Worm (Caenorhabditis elegans) whole organism, L4 larva: Measurements from ENCODE around the gene mlc-6.

Experiments used
- F26F4.8 ChIP-seq: fragments of 200-800 bp; sonication (Bioruptor generic); conservative IDR thresholded peaks from 2 replicates; pipeline ENCODE4 v1.3.6; 2022; ENCODE audit warnings: missing genetic modification characterization, missing compliant biosample characterization
- T26A8.4 ChIP-seq: fragments of 200-800 bp; sonication (Bioruptor generic); IDR thresholded peaks from 2 replicates; pipeline ENCODE4 v1.3.6; 2022; ENCODE audit warnings: missing genetic modification characterization, missing compliant biosample characterization
- Y105C5A.15 ChIP-seq: fragments of 200-800 bp; sonication (Bioruptor generic); IDR thresholded peaks from 2 replicates; pipeline ENCODE4 v1.3.6; 2022; ENCODE audit warnings: missing genetic modification characterization, missing compliant biosample characterization
- ZK546.5 ChIP-seq, 2 experiments: sonication (generic microtip); optimal IDR thresholded peaks; 2 replicates each; lab custom pipeline; 2017; ENCODE audit warnings: missing biosample characterization in 2 of 2, missing genetic modification characterization in 2 of 2
- aha-1 ChIP-seq: fragments of 150-350 bp; peaks from one replicate; lab custom pipeline; 2014; ENCODE audit warnings: missing biosample characterization, missing genetic modification characterization
- aly-2 ChIP-seq: sonication (generic microtip); optimal IDR thresholded peaks from 2 replicates; lab custom pipeline; 2018; ENCODE audit warnings: missing biosample characterization, missing genetic modification characterization
- ceh-28 ChIP-seq: fragments of 150-350 bp; optimal IDR thresholded peaks from 2 replicates; lab custom pipeline; 2014; ENCODE audit warnings: missing biosample characterization, missing genetic modification reagents, missing genetic modification characterization
- ceh-44 ChIP-seq: fragments of 200-800 bp; sonication (Bioruptor generic); IDR thresholded peaks from 2 replicates; pipeline ENCODE4 v1.3.6; 2022; ENCODE audit warnings: missing genetic modification reagents, missing genetic modification characterization, missing compliant biosample characterization
- ceh-62 ChIP-seq: sonication (generic microtip); optimal IDR thresholded peaks from 2 replicates; lab custom pipeline; 2017; ENCODE audit warnings: missing biosample characterization, missing genetic modification characterization
- ceh-82 ChIP-seq: sonication (generic microtip); optimal IDR thresholded peaks from 2 replicates; lab custom pipeline; 2017; ENCODE audit warnings: missing biosample characterization, missing genetic modification characterization
- ces-1 ChIP-seq: fragments of 150-350 bp; sonication (generic microtip); optimal IDR thresholded peaks from 4 replicates; lab custom pipeline; 2014; ENCODE audit warnings: missing biosample characterization, missing genetic modification reagents, missing genetic modification characterization
- daf-16 ChIP-seq, 3 experiments: sonication (generic microtip); optimal IDR thresholded peaks; 2 replicates each; lab custom pipeline; 2016 to 2017; ENCODE audit warnings: missing genetic modification characterization in 3 of 3, missing genetic modification reagents in 3 of 3, mild to moderate bottlenecking in 2 of 3, missing compliant biosample characterization in 2 of 3, missing biosample characterization in 1 of 3, moderate library complexity in 1 of 3
- dpl-1 ChIP-seq: fragments of 150-350 bp; optimal IDR thresholded peaks from 2 replicates; lab custom pipeline; 2014; ENCODE audit warnings: missing biosample characterization, missing genetic modification reagents, missing genetic modification characterization
- dve-1 ChIP-seq: sonication (generic microtip); optimal IDR thresholded peaks from 2 replicates; lab custom pipeline; 2017; ENCODE audit warnings: antibody characterized with exemption, mild to moderate bottlenecking, missing genetic modification characterization, missing compliant biosample characterization; ENCODE audit not compliant: insufficient read depth
- hif-1 ChIP-seq, 2 experiments: sonication (generic microtip); optimal IDR thresholded peaks; 2 replicates each; lab custom pipeline; 2016 to 2017; ENCODE audit warnings: missing compliant biosample characterization in 2 of 2, missing genetic modification characterization in 2 of 2, missing genetic modification reagents in 2 of 2, missing genotype in 2 of 2, mild to moderate bottlenecking in 1 of 2
- lin-1 ChIP-seq: fragments of 200-800 bp; sonication (Bioruptor generic); IDR thresholded peaks from 2 replicates; pipeline ENCODE4 v1.3.6; 2022; ENCODE audit warnings: missing genetic modification reagents, missing genetic modification characterization, missing compliant biosample characterization
- lir-3 ChIP-seq: sonication (generic microtip); optimal IDR thresholded peaks from 2 replicates; lab custom pipeline; 2016; ENCODE audit warnings: mild to moderate bottlenecking, missing genetic modification characterization, missing compliant biosample characterization
- madf-5 ChIP-seq, 2 experiments: fragments of 200-800 bp; sonication (Bioruptor generic); IDR thresholded peaks; 2 replicates each; pipeline ENCODE4 v1.3.6; 2022; ENCODE audit warnings: missing compliant biosample characterization in 2 of 2, missing genetic modification characterization in 2 of 2
- madf-9 ChIP-seq: fragments of 200-800 bp; sonication (Bioruptor generic); conservative IDR thresholded peaks from 2 replicates; pipeline ENCODE4 v1.3.6; 2022; ENCODE audit warnings: missing genetic modification reagents, missing genetic modification characterization, missing compliant biosample characterization
- mes-2 ChIP-seq: sonication (generic microtip); optimal IDR thresholded peaks from 2 replicates; lab custom pipeline; 2016; ENCODE audit warnings: missing genotype, mild to moderate bottlenecking, missing genetic modification characterization, missing compliant biosample characterization; ENCODE audit not compliant: poor library complexity, severe bottlenecking
- mxl-2 ChIP-seq: fragments of 200-800 bp; sonication (Bioruptor generic); conservative IDR thresholded peaks from 2 replicates; pipeline ENCODE4 v1.3.6; 2022; ENCODE audit warnings: missing genetic modification reagents, missing genetic modification characterization, missing compliant biosample characterization
- nhr-10 ChIP-seq: fragments of 150-350 bp; optimal IDR thresholded peaks from 2 replicates; lab custom pipeline; 2014; ENCODE audit warnings: missing biosample characterization, missing genetic modification characterization
- nhr-6 ChIP-seq: fragments of 150-350 bp; optimal IDR thresholded peaks from 2 replicates; lab custom pipeline; 2014; ENCODE audit warnings: missing biosample characterization, missing genetic modification characterization
- nhr-77 ChIP-seq: fragments of 150-350 bp; optimal IDR thresholded peaks from 2 replicates; lab custom pipeline; 2014; ENCODE audit warnings: missing biosample characterization, missing genetic modification characterization
- pha-4 ChIP-seq, 2 experiments: fragments of 150-350 bp in 1 of 2; fragments of 200-800 bp in 1 of 2; sonication (Bioruptor generic) in 1 of 2; IDR thresholded peaks in 1 of 2; optimal IDR thresholded peaks in 1 of 2; 2 replicates each; pipeline versions ENCODE4 v1.3.6 to Lab custom; 2014 to 2022; ENCODE audit warnings: missing genetic modification characterization in 2 of 2, missing genetic modification reagents in 2 of 2, missing biosample characterization in 1 of 2, missing compliant biosample characterization in 1 of 2
- pqm-1 ChIP-seq: sonication (generic microtip); optimal IDR thresholded peaks from 2 replicates; lab custom pipeline; 2017; ENCODE audit warnings: missing biosample characterization, missing genetic modification characterization
- sdz-12 ChIP-seq: fragments of 200-800 bp; sonication (Bioruptor generic); optimal IDR thresholded peaks from 2 replicates; lab custom pipeline; 2018; ENCODE audit warnings: mild to moderate bottlenecking, missing genetic modification characterization, missing compliant biosample characterization
- set-16 ChIP-seq: fragments of 200-800 bp; sonication (Bioruptor generic); IDR thresholded peaks from 2 replicates; pipeline ENCODE4 v1.3.6; 2022; ENCODE audit warnings: missing genetic modification reagents, missing genetic modification characterization, missing compliant biosample characterization
- spr-1 ChIP-seq: sonication (generic microtip); optimal IDR thresholded peaks from 2 replicates; lab custom pipeline; 2016; ENCODE audit warnings: mild to moderate bottlenecking, missing genetic modification characterization, missing compliant biosample characterization
- unc-39 ChIP-seq: sonication (generic microtip); optimal IDR thresholded peaks from 2 replicates; lab custom pipeline; 2017; ENCODE audit warnings: missing biosample characterization, missing genetic modification characterization
- ztf-11 ChIP-seq: fragments of 150-350 bp; optimal IDR thresholded peaks from 2 replicates; lab custom pipeline; 2014; ENCODE audit warnings: missing biosample characterization, missing genetic modification characterization
- ztf-7 ChIP-seq: fragments of 150-350 bp; optimal IDR thresholded peaks from 2 replicates; lab custom pipeline; 2014; ENCODE audit warnings: missing biosample characterization, missing genetic modification characterization

mlc-6 gene

DNA sequence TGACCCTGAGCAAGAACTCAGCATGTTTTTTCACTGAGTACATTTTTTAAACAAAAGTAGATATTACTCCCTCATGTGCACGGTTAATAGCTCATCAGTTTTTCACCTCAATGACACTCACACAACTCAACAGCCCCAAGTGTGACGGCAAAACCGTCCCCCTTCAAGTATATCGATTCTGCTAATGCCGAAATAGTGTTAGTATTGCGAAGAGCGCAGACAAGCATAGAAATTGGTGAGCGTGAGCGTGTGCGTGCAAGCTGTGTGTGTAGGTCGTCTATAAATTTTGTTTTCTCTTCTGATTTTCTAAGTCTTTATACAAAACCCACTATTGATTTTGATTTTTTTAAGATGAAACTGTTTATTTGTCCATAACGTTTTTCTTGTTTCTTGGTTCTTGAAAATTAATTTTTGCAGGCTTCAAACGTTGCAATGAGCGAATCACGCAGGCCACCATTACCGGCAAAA, 8.1 kb downstream of the mlc-6 start, which contains the start of gene K04C1.2 (continued):
- TF ChIP-seq ceh-82 (tag; lab: Kevin White, UChicago) (no peak), ZK546.5 (tag; optimal IDR thresholded peaks at IDR 0.05; lab: Kevin White, UChicago) (no peak), ces-1 (GFP tag; lab: Kevin White, UChicago) (no peak), nhr-77 (tag; lab: Kevin White, UChicago) (peak; percentile 34), madf-9 (GFP tag; lab: Robert Waterston, UW) (no peak), F26F4.8 (GFP tag; lab: Robert Waterston, UW) (no peak), Y105C5A.15 (GFP tag; lab: Robert Waterston, UW) (no peak), nhr-6 (tag; lab: Kevin White, UChicago) (peak; percentile 32), mes-2 (tag; lab: Kevin White, UChicago) (peak; percentile 58), spr-1 (tag; lab: Kevin White, UChicago) (no peak), T26A8.4 (GFP tag; lab: Robert Waterston, UW) (no peak), ceh-28 (tag; lab: Kevin White, UChicago) (peak; percentile 26), mxl-2 (GFP tag; lab: Robert Waterston, UW) (no peak), dve-1 (tag; lab: Kevin White, UChicago) (peak; percentile 85), unc-39 (tag; lab: Kevin White, UChicago) (no peak), dpl-1 (peak; percentile 11), ceh-44 (GFP tag; lab: Robert Waterston, UW) (no peak), sdz-12 (no peak), ceh-62 (no peak), madf-5 (GFP tag; IDR thresholded peaks at IDR 0.05; lab: Robert Waterston, UW) (no peak), aha-1 (peak; percentile 96)

DNA sequence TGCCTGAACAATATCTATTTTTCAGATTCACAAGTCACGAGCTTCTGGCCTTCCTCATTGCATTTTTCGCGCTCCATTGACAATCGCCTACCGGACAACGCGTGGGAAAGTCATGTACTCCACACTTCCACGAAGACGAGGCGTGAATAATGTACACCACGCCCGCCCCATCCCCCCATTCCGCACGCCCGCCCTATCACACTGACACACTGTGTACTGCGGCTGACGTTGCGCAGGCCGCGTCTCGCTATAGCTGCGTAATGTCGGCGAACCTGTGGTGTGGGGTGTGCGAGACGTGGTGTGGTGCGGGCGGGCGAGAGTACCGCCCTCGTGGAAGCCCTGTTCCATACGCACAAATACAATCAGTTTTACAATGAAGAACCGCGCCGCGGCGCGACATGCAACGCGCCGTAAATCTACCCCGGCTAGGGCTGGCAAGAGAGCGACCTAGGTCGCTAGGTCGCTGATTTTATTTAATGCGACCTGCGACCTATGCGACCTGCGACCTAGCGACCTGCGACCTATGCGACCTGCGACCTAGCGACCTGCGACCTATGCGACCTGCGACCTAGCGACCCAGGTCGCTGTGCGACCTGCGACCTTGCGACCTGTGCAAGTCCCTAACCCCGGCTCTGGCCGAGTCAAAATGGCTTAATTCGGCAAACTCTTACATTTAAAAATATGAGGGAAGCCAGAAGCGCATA, 10.1 kb downstream of the mlc-6 start:
- no peak for TF ChIP-seq lin-1 (GFP tag; lab: Robert Waterston, UW)
- TF ChIP-seq ztf-7: no peak
- TF ChIP-seq set-16 (GFP tag; lab: Robert Waterston, UW): peak; percentile 87
- no peak for TF ChIP-seq ceh-62
- TF ChIP-seq pha-4 (GFP tag; IDR thresholded peaks at IDR 0.05; lab: Robert Waterston, UW): peak; percentile 44; the same call in 1 of the 2 replicates
- no peak for TF ChIP-seq pha-4 (tag; optimal IDR thresholded peaks at IDR 0.05; lab: Kevin White, UChicago)
- no peak for TF ChIP-seq daf-16 (GFP tag; optimal IDR thresholded peaks at IDR 0.05; lab: Kevin White, UChicago)
- no peak for TF ChIP-seq daf-16 (tag; optimal IDR thresholded peaks at IDR 0.05; lab: Kevin White, UChicago)
- no peak for TF ChIP-seq hif-1 (tag; optimal IDR thresholded peaks at IDR 0.05; lab: Kevin White, UChicago)
- peak; percentile 70 for TF ChIP-seq aha-1
- no peak for TF ChIP-seq pqm-1 (tag; lab: Kevin White, UChicago)
- no peak for TF ChIP-seq lir-3 (tag; lab: Kevin White, UChicago)
- TF ChIP-seq ZK546.5 (tag; optimal IDR thresholded peaks at IDR 0.05; lab: Kevin White, UChicago): no peak

DNA sequence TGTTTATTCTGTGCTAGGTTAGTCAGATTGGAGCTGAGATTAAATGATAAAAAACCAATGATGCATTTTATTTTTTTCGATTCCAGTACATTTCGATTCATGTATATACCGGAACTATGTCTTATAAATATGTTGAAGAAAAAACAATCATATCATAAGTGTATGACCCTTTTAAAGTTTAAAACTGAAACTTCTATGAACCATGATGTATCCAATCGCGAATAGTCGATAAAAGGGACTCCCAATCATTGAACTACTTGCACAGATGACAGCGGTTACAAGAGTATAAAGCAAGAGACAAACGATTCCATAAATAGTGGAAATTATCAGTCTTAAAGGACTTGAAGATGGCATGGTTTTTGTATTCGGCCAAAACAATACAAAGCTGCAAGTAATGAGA, 11.5 kb downstream of the mlc-6 start, which contains the start of gene srg-37:
TSS of gene srg-37 (minus strand) at position 101 of the 400 bp plus-strand sequence.
- TF ChIP-seq nhr-6 (tag; lab: Kevin White, UChicago): no peak
- TF ChIP-seq lir-3 (tag; lab: Kevin White, UChicago): no peak
- TF ChIP-seq nhr-10 (tag; lab: Kevin White, UChicago): no peak
- no peak for TF ChIP-seq ceh-44 (GFP tag; lab: Robert Waterston, UW)
- TF ChIP-seq, all 104 proteins: peak for 0

DNA sequence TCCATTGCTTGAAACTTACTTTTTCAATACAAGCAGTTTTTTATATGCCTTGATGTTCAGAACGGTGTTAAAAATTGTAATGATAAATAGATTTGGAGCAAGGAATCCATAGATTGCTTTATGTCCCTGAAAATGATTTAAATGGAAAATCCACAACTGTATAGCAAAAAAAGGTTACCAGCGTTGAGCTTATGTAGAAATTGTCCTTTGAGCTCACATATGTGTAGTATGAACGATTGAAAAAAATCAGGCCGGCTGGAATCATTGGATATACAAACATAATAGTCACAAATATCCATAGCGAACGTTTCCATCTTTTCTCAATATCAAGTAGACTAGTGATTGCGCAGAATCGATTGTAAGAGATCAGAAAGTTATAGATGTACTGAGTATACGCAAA, 12.1 kb downstream of the mlc-6 start, which contains the start of gene srg-36:
TSS of gene srg-36 (minus strand) at position 101 of the 400 bp plus-strand sequence.
- no peak for TF ChIP-seq ztf-11 (tag; lab: Kevin White, UChicago)
- TF ChIP-seq Y105C5A.15 (GFP tag; lab: Robert Waterston, UW): no peak
- TF ChIP-seq sdz-12: no peak
- no peak for TF ChIP-seq spr-1 (tag; lab: Kevin White, UChicago)
- no peak for TF ChIP-seq aly-2 (tag; lab: Kevin White, UChicago)
- TF ChIP-seq ceh-28 (tag; lab: Kevin White, UChicago): no peak
